Fruit fly (Drosophila melanogaster) whole organism, pupa: ENCODE results near the gene CG15200.

Experiments used
- CG8159 ChIP-seq: fragments of 200-800 bp; sonication (Bioruptor generic); optimal IDR thresholded peaks from 3 replicates; lab custom pipeline; 2018; ENCODE audit warnings: missing biosample characterization, mild to moderate bottlenecking, missing genetic modification characterization, moderate library complexity
- EcR ChIP-seq: fragments of 200-800 bp; sonication (Bioruptor generic); optimal IDR thresholded peaks from 3 replicates; lab custom pipeline; 2019; ENCODE audit warnings: missing biosample characterization, missing genetic modification characterization, mild to moderate bottlenecking, moderate library complexity, missing genetic modification reagents

- TF ChIP-seq EcR (no peak), CG8159 (no peak)
Observed at dm6 chrX:11182631-11183030, at the start of gene CG15200.
